Worm (Caenorhabditis elegans): ENCODE data around the gene F19H6.5.
A peak's percentile ranks its signal among the peaks of the same experiment; 100 is the strongest.

F19H6.5 gene

ce11 chrX:12362951-12363486 lies 1.7 kb downstream of the F19H6.5 start (continued):
- peak; percentile 32 for TF ChIP-seq R02D3.7 (tag; optimal IDR thresholded peaks at IDR 0.05)
- TF ChIP-seq nhr-41 (GFP tag; IDR thresholded peaks at IDR 0.05): peak; percentile 72; the same call in 1 of the 2 replicates
- TF ChIP-seq saeg-2 (GFP tag; IDR thresholded peaks at IDR 0.05): peak; percentile 93
- peak; percentile 75 for TF ChIP-seq gei-8 (GFP tag; optimal IDR thresholded peaks at IDR 0.05)
- TF ChIP-seq spr-1 (tag; optimal IDR thresholded peaks at IDR 0.05): peak; percentile 96
- TF ChIP-seq pha-4 (GFP tag; IDR thresholded peaks at IDR 0.05): peak; percentile 96
- peak; percentile 95 for TF ChIP-seq pha-4 (tag; optimal IDR thresholded peaks at IDR 0.05)
- TF ChIP-seq daf-19 (GFP tag; conservative IDR thresholded peaks at IDR 0.05): peak; percentile 67
- TF ChIP-seq ceh-20 (GFP tag; IDR thresholded peaks at IDR 0.05): peak; percentile 97
- TF ChIP-seq snpc-1.2 (GFP tag; IDR thresholded peaks at IDR 0.05): no peak
- TF ChIP-seq lsy-2 (tag; optimal IDR thresholded peaks at IDR 0.05): peak; percentile 94 to 97
- peak; percentile 9 for TF ChIP-seq daf-12 (tag; optimal IDR thresholded peaks at IDR 0.05)
- TF ChIP-seq snpc-4 (tag; optimal IDR thresholded peaks at IDR 0.05): peak; percentile 50
- peak; percentile 97 for TF ChIP-seq nhr-42 (GFP tag; IDR thresholded peaks at IDR 0.05)

ce11 chrX:12360444-12360843 lies 4.3 kb downstream of the F19H6.5 start, which contains the start of the genes nspc-15 and F19H6.6:
Gene nspc-15, plus strand, starts transcription at chrX:12360744.
Gene F19H6.6, plus strand, starts transcription at chrX:12360827.
- no peak for TF ChIP-seq hmg-1.1 (GFP tag; IDR thresholded peaks at IDR 0.05)
- no peak for TF ChIP-seq lin-39 (tag; optimal IDR thresholded peaks at IDR 0.05)
- TF ChIP-seq nhr-25 (tag; optimal IDR thresholded peaks at IDR 0.05; ENCODE audit: borderline replicate concordance, insufficient read depth): no peak
- TF ChIP-seq snpc-4 (tag; optimal IDR thresholded peaks at IDR 0.05): no peak
- no peak for TF ChIP-seq nhr-11 (tag; optimal IDR thresholded peaks at IDR 0.05)
- TF ChIP-seq R02D3.7 (tag; optimal IDR thresholded peaks at IDR 0.05): no peak
- no peak for TF ChIP-seq nhr-77 (tag; optimal IDR thresholded peaks at IDR 0.05)
- TF ChIP-seq lin-38 (GFP tag; IDR thresholded peaks at IDR 0.05): no peak
- no peak for TF ChIP-seq fkh-10 (GFP tag; optimal IDR thresholded peaks at IDR 0.05)
- TF ChIP-seq daf-16 (GFP tag; optimal IDR thresholded peaks at IDR 0.05): no peak
- no peak for TF ChIP-seq daf-16 (tag; optimal IDR thresholded peaks at IDR 0.05)
- no peak for TF ChIP-seq skn-1 (tag; optimal IDR thresholded peaks at IDR 0.05)
- no peak for TF ChIP-seq php-3 (GFP tag; IDR thresholded peaks at IDR 0.05)

ce11 chrX:12358957-12359356 lies 5.7 kb downstream of the F19H6.5 start, which contains the start of gene nspc-14:
Gene nspc-14, minus strand, starts transcription at chrX:12359057.
- TF ChIP-seq lin-13 (GFP tag; optimal IDR thresholded peaks at IDR 0.05) (no peak), egl-43 (GFP tag; IDR thresholded peaks at IDR 0.05) (no peak), unc-62 (GFP tag; optimal IDR thresholded peaks at IDR 0.05 in 1 of 2) (no peak), unc-62 (tag; optimal IDR thresholded peaks at IDR 0.05) (no peak), dmd-6 (GFP tag; IDR thresholded peaks at IDR 0.05) (no peak), hif-1 (tag; optimal IDR thresholded peaks at IDR 0.05) (no peak), zag-1 (tag; optimal IDR thresholded peaks at IDR 0.05) (no peak), tag-97 (GFP tag; IDR thresholded peaks at IDR 0.05) (no peak), php-3 (GFP tag; IDR thresholded peaks at IDR 0.05) (no peak), spr-1 (tag; optimal IDR thresholded peaks at IDR 0.05) (no peak), F26F4.8 (GFP tag; conservative IDR thresholded peaks at IDR 0.05) (no peak), ctbp-1 (GFP tag; IDR thresholded peaks at IDR 0.05) (no peak), F37D6.2 (tag; optimal IDR thresholded peaks at IDR 0.05) (no peak), spr-3 (GFP tag; optimal IDR thresholded peaks at IDR 0.05) (no peak)

- TF ChIP-seq unc-62 (GFP tag; optimal IDR thresholded peaks at IDR 0.05 in 1 of 2): peak in 1 of 2 experiments; percentile 12
- TF ChIP-seq unc-62 (tag; optimal IDR thresholded peaks at IDR 0.05): no peak
- no peak for TF ChIP-seq F26F4.8 (GFP tag; conservative IDR thresholded peaks at IDR 0.05)
- TF ChIP-seq vab-7 (GFP tag; IDR thresholded peaks at IDR 0.05): no peak
- no peak for TF ChIP-seq snpc-1.2 (GFP tag; IDR thresholded peaks at IDR 0.05)
- no peak for TF ChIP-seq Y5F2A.4 (GFP tag; optimal IDR thresholded peaks at IDR 0.05)
These were observed 7.6 kb downstream of the F19H6.5 start, which contains the start of gene nspc-13 for ce11 chrX:12357127-12357526. Gene nspc-13, plus strand, starts transcription at chrX:12357427.
